Fruit fly (Drosophila melanogaster): ENCODE results near the gene CG4619.

The CG4619 gene

dm6 chr2L:9956993-9957652 lies 18.5 kb downstream of the CG4619 start, which contains the start of the genes CG4658 and CG5846 (continued):
- no peak for TF ChIP-seq Tbp (GFP tag; optimal IDR thresholded peaks at IDR 0.05)
- peak; percentile 92 for TF ChIP-seq MBD-R2 (GFP tag; IDR thresholded peaks at IDR 0.05)
- TF ChIP-seq ham (GFP tag; IDR thresholded peaks at IDR 0.05): peak; percentile 50; the same call in 1 of the 2 replicates
- TF ChIP-seq CG3163 (GFP tag; optimal IDR thresholded peaks at IDR 0.05): peak; percentile 29
- peak; percentile 76 for TF ChIP-seq NFAT (GFP tag; IDR thresholded peaks at IDR 0.05)
- no peak for TF ChIP-seq CG16779 (GFP tag; IDR thresholded peaks at IDR 0.05)
- TF ChIP-seq D (optimal IDR thresholded peaks at IDR 0.05): no peak
- peak; percentile 84 for TF ChIP-seq D (GFP tag; optimal IDR thresholded peaks at IDR 0.05)
- peak; percentile 92 for TF ChIP-seq D19A (tag; optimal IDR thresholded peaks at IDR 0.05)
- peak; percentile 95 for TF ChIP-seq run (tag; optimal IDR thresholded peaks at IDR 0.05)
- TF ChIP-seq Doc3 (GFP tag; IDR thresholded peaks at IDR 0.05; ENCODE audit: partially characterized antibody): no peak
- peak; percentile 36 for TF ChIP-seq CG3995 (GFP tag; optimal IDR thresholded peaks at IDR 0.05)
- peak; percentile 78 for TF ChIP-seq CG17612 (GFP tag; IDR thresholded peaks at IDR 0.05)
- TF ChIP-seq eyg (GFP tag; optimal IDR thresholded peaks at IDR 0.05): no peak
- peak; percentile 75 for TF ChIP-seq sens-2 (GFP tag; IDR thresholded peaks at IDR 0.05)
- peak; percentile 88 for TF ChIP-seq CG9817 (tag; optimal IDR thresholded peaks at IDR 0.05)
- TF ChIP-seq cwo (GFP tag; optimal IDR thresholded peaks at IDR 0.05): peak; percentile 82
- TF ChIP-seq ftz-f1 (GFP tag; optimal IDR thresholded peaks at IDR 0.05): no peak
- peak; percentile 79 for TF ChIP-seq sqz (GFP tag; optimal IDR thresholded peaks at IDR 0.05)
- peak; percentile 93 for TF ChIP-seq B-H1 (GFP tag; IDR thresholded peaks at IDR 0.05)
- peak; percentile 97 for TF ChIP-seq nmo (GFP tag; optimal IDR thresholded peaks at IDR 0.05)
- peak; percentile 77 for TF ChIP-seq CG8765 (GFP tag; IDR thresholded peaks at IDR 0.05)
- peak; percentile 90 for TF ChIP-seq wor (GFP tag; IDR thresholded peaks at IDR 0.05)
- peak; percentile 89 for TF ChIP-seq odd (GFP tag; optimal IDR thresholded peaks at IDR 0.05)
- peak; percentile 83 for TF ChIP-seq NC2α (GFP tag; optimal IDR thresholded peaks at IDR 0.05)
- peak; percentile 93 for TF ChIP-seq al (GFP tag; IDR thresholded peaks at IDR 0.05)
- TF ChIP-seq dysf (GFP tag; IDR thresholded peaks at IDR 0.05): peak; percentile 95
- TF ChIP-seq CG10959 (GFP tag; IDR thresholded peaks at IDR 0.05): peak; percentile 89; the same call in 1 of the 2 replicates
- TF ChIP-seq CG30020 (tag; optimal IDR thresholded peaks at IDR 0.05): peak; percentile 78
- peak; percentile 59 for TF ChIP-seq vfl (GFP tag; optimal IDR thresholded peaks at IDR 0.05)
- no peak for TF ChIP-seq zen2 (GFP tag; IDR thresholded peaks at IDR 0.05; ENCODE audit: partially characterized antibody)
- TF ChIP-seq rib (GFP tag; IDR thresholded peaks at IDR 0.05): peak; percentile 86
- TF ChIP-seq maf-S (GFP tag; optimal IDR thresholded peaks at IDR 0.05): peak; percentile 62
- peak; percentile 88 for TF ChIP-seq Med (GFP tag)
- peak; percentile 90 for TF ChIP-seq CG14050 (GFP tag; IDR thresholded peaks at IDR 0.05)
- no peak for TF ChIP-seq lov (optimal IDR thresholded peaks at IDR 0.05)
- TF ChIP-seq lov (GFP tag; IDR thresholded peaks at IDR 0.05): peak; percentile 86
- peak; percentile 84 for TF ChIP-seq ATbp (GFP tag; optimal IDR thresholded peaks at IDR 0.05)
- TF ChIP-seq otp (GFP tag; IDR thresholded peaks at IDR 0.05): peak; percentile 88
- TF ChIP-seq HLHmδ (GFP tag; optimal IDR thresholded peaks at IDR 0.05): no peak
- peak; percentile 49 for TF ChIP-seq CG7928 (GFP tag; optimal IDR thresholded peaks at IDR 0.05)
- TF ChIP-seq Hmx (GFP tag; optimal IDR thresholded peaks at IDR 0.05): peak; percentile 73
- peak; percentile 19 for TF ChIP-seq BEAF-32 (GFP tag; optimal IDR thresholded peaks at IDR 0.05)
- no peak for TF ChIP-seq CG15479 (GFP tag; optimal IDR thresholded peaks at IDR 0.05)
- TF ChIP-seq ssp (GFP tag; IDR thresholded peaks at IDR 0.05): peak; percentile 88
- no peak for TF ChIP-seq eve (GFP tag; optimal IDR thresholded peaks at IDR 0.05)
- peak; percentile 94 for TF ChIP-seq H15 (GFP tag; IDR thresholded peaks at IDR 0.05)
- peak; percentile 94 for TF ChIP-seq sob (GFP tag; IDR thresholded peaks at IDR 0.05)
- peak; percentile 98 for TF ChIP-seq Ptx1 (GFP tag; IDR thresholded peaks at IDR 0.05)
- TF ChIP-seq klu (GFP tag; IDR thresholded peaks at IDR 0.05): peak; percentile 87
- TF ChIP-seq CG13424 (tag; optimal IDR thresholded peaks at IDR 0.05): peak; percentile 94
